Fruit fly (Drosophila melanogaster) whole organism: ENCODE results near the gene Fign.

Experiments used
- CG8478 ChIP-seq: fragments of >200 bp; optimal IDR thresholded peaks from 2 replicates; lab custom pipeline; 2018; ENCODE audit warnings: inconsistent platforms
- Dll ChIP-seq: fragments of >200 bp; optimal IDR thresholded peaks from 2 replicates; lab custom pipeline; 2017
- EcR ChIP-seq, 2 experiments: fragments of >200 bp; optimal IDR thresholded peaks; 2 replicates each; lab custom pipeline; 2017; ENCODE audit warnings: missing biosample characterization in 2 of 2, missing genetic modification characterization in 2 of 2, missing genetic modification reagents in 2 of 2
- pan ChIP-seq: fragments of >200 bp; optimal IDR thresholded peaks from 2 replicates; lab custom pipeline; 2017
- psq ChIP-seq: fragments of >200 bp; optimal IDR thresholded peaks from 2 replicates; lab custom pipeline; 2017
- usp ChIP-seq: fragments of >200 bp; optimal IDR thresholded peaks from 2 replicates; lab custom pipeline; 2017; ENCODE audit warnings: missing biosample characterization, missing genetic modification characterization, mixed read lengths

Gene Fign

DNA sequence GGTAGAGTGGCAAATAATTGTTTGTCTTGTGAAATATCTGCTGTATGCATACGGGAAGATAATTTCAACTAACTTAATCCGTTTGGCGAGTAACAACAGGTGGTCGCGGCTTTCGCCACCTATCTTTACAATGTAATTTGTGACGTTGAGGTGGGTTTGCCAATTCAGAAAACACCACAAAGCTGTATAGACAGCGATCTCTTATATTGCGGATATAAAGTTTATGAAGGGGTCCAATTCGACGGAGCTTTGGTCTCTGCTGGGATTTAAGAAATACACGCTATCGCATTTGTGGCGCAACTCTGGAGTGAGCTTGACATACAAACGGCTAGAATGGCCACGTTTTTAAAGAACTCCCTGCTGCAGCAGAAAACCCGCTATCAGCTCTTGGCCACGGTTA lies 7.9 kb upstream of the Fign start, which contains the start of gene CG33282:
Gene CG33282, plus strand, starts transcription at position 301 of the 400 bp plus-strand sequence.
- no peak for TF ChIP-seq CG8478 (lab: Kevin White, UChicago)
- no peak for TF ChIP-seq usp (GFP tag; lab: Kevin White, UChicago)
- TF ChIP-seq EcR (GFP tag; optimal IDR thresholded peaks at IDR 0.05; lab: Kevin White, UChicago) = no peak
- no peak for TF ChIP-seq Dll
- TF ChIP-seq psq (lab: Kevin White, UChicago) = no peak
- TF ChIP-seq pan (lab: Kevin White, UChicago) = no peak

DNA sequence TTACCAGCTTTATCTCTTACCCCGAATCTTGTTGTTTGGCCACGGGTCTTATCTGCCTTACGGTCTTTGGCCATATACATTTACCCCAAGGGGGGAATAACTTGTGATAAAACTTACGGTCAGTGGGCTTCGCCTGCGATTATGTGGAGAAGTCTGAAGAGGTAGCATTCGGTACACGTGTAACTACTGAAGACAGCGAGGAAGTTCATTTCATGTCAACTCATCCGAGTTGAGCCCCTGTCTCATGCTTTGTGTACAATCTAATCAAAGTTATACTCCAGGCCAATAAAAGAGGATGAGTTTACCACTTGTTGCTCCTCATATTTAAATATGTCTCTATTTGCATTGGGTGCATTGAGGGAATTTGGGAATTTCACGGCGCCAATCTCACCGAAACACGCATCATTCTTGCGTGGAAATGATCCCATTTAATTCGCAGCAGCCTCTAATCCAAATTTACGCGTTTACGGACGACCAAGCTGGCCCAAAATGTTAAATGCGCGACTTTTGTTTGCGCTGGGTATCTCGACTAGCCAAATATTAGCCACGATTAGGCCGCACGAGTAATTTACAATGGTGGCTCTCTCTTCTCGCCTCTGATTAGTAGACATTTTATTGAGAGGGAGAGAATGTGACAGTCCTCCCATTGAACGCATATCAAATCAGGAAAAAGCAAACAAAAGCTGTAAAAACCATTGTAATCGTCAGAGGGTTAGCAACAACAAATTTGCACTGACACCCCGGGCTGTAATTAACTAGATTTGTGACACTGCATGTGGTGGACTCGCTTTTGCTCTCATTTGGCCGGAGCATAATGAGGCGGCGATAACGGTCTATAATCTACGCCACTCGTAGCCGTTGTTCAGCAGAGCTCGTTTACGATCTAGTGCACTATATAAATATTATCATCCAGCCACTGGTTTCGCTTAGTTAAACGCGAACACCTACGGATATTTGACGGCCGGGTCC lies 3.9 kb upstream of the Fign start, which contains the start of gene CG33281:
Gene CG33281, plus strand, starts transcription at position 919 of the 969 bp plus-strand sequence.
- TF ChIP-seq Dll (no peak), CG8478 (lab: Kevin White, UChicago) (no peak), EcR (GFP tag; optimal IDR thresholded peaks at IDR 0.05; lab: Kevin White, UChicago) (no peak), pan (lab: Kevin White, UChicago) (no peak), psq (lab: Kevin White, UChicago) (no peak), usp (GFP tag; lab: Kevin White, UChicago) (no peak)

DNA sequence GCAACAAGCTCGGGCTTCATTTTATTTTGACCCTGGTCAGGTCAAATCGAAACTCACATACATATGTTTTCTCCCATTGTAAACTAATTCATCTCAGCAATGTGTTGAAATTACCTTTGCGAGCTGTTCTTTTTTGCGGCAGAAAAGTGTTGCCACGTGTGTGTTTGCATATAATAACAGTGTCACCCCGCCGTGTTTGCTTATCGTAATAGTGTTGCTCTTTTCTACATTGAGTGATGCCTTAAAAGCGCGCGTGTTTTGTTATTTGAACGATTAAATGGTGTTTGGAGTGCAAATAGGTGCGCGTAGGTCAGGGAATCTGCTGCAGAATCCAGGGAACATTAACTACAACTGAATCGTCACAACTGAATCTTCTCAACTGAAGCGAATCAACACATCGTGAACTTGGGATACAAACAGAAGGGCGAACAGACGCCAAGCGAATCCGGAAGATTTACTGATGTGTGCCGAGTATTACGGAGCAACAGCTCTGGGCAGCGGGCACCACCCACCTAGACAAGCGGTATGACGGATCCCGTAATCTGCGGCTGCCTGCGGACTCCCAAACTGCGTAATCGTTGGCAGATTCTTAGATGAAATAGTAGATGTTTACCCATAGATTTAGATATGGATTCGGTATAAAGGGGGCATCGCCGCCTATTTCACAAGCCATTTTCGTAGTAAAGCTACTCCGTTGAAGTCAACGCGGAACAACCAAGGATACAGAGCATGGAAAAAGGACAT lies 11.0 kb downstream of the Fign start, which contains the start of gene CG15406:
Gene CG15406, plus strand, starts transcription at position 694 of the 744 bp plus-strand sequence.
- TF ChIP-seq pan (lab: Kevin White, UChicago) (no peak), psq (lab: Kevin White, UChicago) (no peak), usp (GFP tag; lab: Kevin White, UChicago) (no peak), CG8478 (lab: Kevin White, UChicago) (no peak), EcR (GFP tag; optimal IDR thresholded peaks at IDR 0.05; lab: Kevin White, UChicago) (no peak), Dll (no peak)

DNA sequence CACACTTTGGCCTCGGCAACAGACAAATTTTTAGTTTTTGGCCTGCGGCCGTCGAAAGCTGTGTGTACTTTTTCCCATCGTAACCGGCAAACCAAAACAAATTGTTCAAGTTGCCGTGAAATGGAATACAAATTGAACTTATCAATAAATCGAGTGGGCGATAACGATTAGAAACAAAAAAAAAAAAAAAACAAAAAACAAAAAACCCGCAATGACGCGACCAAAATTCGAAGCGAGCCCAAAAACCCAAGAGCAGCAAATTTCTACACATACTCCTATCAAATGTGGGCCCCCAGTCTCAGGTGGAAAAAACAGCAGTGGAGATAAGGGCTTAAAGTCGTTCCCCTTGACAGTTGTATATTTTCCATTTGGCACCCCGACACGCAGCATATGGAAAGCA lies 12.5 kb downstream of the Fign start:
- TF ChIP-seq CG8478 (lab: Kevin White, UChicago) (no peak), psq (lab: Kevin White, UChicago) (no peak), Dll (no peak), pan (lab: Kevin White, UChicago) (no peak), usp (GFP tag; lab: Kevin White, UChicago) (no peak), EcR (GFP tag; optimal IDR thresholded peaks at IDR 0.05; lab: Kevin White, UChicago) (no peak)

DNA sequence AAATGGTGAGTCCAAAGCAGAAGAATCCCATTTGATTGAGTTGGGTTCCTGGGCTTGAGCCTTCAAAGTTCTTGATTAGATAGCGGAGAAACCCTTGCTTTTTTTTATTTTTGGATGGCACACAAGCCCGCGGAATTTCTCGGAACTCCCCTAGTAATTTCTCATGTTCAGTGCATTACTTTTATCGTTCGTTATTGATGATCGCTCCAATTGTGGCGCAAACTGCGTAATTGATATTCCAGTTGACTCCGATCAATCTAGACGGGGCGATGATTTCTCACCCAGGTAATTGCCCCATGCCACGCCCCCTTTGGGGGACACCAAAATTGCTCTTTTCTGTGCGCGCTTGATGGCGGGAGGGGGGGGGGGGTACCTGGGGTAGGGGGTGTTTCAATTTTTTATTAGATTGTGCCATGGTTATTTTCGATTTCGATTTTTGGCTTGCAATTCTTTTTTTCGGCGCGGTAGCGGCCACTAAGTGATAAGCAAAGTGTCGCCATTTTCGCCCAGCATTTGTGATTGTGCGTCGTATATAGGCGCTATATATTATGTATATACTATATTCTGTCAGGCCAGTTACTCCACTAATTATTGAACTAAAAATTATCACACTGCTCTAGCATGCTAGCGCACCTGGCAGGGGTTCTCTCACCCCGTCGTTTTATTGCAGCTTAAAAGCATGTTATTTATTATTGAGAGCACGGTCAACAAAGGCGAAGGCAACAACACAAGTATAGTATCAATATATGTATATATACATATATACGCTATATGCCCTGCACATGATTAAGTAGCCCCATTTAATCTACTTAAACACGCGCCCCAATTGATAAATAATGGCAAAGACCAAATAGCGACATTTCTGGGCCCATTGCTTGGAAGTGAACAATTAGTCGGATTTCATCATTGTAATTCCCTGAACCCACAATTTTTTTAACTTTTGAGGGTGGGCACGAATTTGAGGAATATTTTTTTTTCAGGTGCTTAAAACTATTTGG lies 14.5 kb downstream of the Fign start:
- no peak for TF ChIP-seq psq (lab: Kevin White, UChicago)
- TF ChIP-seq EcR (GFP tag; optimal IDR thresholded peaks at IDR 0.05; lab: Kevin White, UChicago) = no peak
- TF ChIP-seq Dll = no peak
- no peak for TF ChIP-seq usp (GFP tag; lab: Kevin White, UChicago)
- no peak for TF ChIP-seq pan (lab: Kevin White, UChicago)
- no peak for TF ChIP-seq CG8478 (lab: Kevin White, UChicago)

DNA sequence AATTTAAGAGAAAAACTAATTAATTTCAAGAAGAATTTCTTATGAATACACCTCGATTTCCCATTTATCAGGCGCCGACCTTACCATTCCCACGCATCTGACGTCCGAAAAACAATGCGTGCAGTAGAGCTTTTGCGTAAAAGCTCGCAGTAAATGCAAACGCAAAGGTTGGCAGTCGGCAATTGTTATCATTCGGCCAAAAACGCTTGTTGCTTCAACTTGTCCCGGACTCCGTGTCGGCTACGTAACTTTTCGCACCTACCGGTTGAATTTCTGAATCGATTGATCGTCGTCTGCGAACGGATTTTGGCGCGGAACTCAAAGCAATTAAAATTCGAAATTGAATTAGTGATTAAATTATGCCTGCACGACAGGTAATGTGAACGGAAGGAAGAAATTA lies 15.8 kb downstream of the Fign start, which contains the start of gene CG3277:
Gene CG3277, plus strand, starts transcription at position 208 of the 400 bp plus-strand sequence.
- TF ChIP-seq CG8478 (lab: Kevin White, UChicago) (no peak), EcR (GFP tag; optimal IDR thresholded peaks at IDR 0.05; lab: Kevin White, UChicago) (no peak), Dll (no peak), usp (GFP tag; lab: Kevin White, UChicago) (no peak), pan (lab: Kevin White, UChicago) (no peak), psq (lab: Kevin White, UChicago) (no peak)

DNA sequence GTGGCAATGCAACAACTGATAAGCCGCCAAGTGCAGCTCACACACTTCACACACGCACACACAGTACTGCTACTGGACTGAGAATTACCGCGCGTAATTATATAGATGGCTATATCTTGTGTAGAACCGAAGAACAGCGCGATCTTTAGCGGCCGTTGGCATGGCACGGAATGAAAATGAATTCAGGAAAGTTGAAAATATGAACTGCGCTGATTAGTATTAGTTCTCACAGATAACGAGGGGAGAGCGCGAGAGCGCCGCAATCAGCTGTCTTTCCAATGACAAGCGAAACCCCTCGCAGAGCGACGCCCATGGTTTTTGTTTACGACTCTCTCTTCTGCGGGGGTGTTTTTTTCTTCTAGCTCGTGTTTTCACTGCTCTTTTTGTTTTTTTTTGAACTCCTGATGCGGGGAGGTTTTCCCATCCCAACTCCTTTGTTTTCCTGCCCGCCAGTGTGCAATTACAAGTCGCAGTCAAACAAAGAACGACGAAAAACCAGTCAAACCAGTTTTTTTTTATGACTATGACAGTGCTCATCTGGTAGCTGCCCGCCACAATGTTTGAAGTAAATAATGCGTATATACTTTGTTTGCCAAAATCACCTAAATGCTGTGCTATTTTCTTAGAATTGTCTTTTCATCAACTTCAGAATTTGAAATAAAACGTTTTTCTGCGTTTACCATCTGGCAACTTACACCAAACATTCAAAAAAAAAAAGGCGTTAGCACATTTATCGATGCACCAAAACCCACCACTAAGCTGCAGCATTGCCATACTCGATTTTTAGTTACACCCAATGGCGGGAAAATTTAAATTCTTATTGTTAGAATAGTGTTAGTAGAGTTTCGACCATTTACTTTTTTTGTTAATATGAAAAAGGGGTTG lies 16.5 kb downstream of the Fign start, which contains the start of gene CG9663:
Gene CG9663, minus strand, starts transcription at position 173 of the 885 bp plus-strand sequence.
- TF ChIP-seq psq (lab: Kevin White, UChicago) (no peak), EcR (GFP tag; optimal IDR thresholded peaks at IDR 0.05; lab: Kevin White, UChicago) (peak in 1 of 2 experiments; percentile 5)

DNA sequence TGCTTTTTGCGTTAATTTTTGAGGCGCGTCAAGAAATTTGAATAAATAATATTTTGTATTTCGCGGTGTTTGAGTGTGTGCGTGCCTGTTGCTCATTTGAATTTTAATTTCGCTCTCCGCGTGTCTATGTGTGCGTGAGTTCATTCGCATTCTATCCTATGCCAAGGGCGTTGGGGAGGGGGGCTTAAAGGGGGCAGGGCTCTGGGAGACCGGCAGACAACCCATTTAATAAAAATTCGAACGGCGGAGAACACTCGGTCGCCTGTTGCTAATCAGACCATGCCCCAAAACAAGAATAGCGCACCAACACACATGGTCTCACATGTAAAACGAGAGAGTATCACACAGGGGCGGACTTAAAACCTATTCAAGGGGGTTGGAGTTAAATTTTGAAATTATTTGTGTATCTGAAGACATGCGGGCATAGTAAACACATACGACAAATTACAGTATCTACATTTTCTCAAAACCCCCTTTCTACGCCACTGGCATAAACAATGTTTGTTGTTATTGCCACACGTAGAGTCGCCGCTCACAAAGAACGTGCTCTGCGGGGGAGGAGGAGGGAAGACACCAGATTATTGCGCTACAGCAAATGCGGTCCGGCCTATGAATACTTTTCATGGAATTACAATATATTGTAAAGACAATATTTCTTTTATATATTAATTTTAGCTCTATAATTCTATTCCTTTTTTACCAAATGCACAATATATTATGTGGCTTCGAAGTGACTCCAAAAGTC lies 17.7 kb downstream of the Fign start:
- TF ChIP-seq Dll (no peak), usp (GFP tag; lab: Kevin White, UChicago) (no peak), CG8478 (lab: Kevin White, UChicago) (no peak), EcR (GFP tag; optimal IDR thresholded peaks at IDR 0.05; lab: Kevin White, UChicago) (peak; percentile 31 to 74), psq (lab: Kevin White, UChicago) (no peak)

DNA sequence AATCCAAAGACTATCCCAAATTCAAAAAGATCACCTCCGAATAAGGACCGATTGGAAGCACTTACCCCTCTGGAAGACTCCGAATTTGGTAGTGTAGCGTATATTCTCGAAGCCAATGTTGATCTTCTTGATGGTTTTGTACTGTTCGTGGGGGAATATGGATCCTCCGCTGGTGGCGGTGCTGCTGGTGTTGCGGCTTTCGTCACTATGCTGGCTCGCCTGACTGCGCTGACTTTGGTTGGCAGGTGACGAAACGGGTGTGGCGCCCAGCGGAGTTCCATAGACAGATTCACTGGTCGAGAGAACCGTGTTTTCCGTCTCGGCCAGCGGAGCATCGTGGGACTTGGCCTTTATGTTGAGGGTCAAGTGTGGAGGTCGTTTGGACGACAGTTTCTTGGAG lies 18.6 kb downstream of the Fign start:
- TF ChIP-seq pan (lab: Kevin White, UChicago) (no peak), CG8478 (lab: Kevin White, UChicago) (no peak), Dll (no peak), EcR (GFP tag; optimal IDR thresholded peaks at IDR 0.05; lab: Kevin White, UChicago) (no peak), psq (lab: Kevin White, UChicago) (no peak), usp (GFP tag; lab: Kevin White, UChicago) (no peak)
